Worm (Caenorhabditis elegans): Measurements from ENCODE around the gene col-170.

Gene col-170

ce11 chrX:6360658-6361057 is 29.1 kb downstream of the col-170 start, which contains the start of gene C03B1.14:
TSS of gene C03B1.14 (minus strand) at chrX:6360758.
- TF ChIP-seq elt-2 (tag; optimal IDR thresholded peaks at IDR 0.05) (no peak), pqm-1 (tag; optimal IDR thresholded peaks at IDR 0.05) (no peak), skn-1 (tag; optimal IDR thresholded peaks at IDR 0.05) (no peak), egl-27 (tag; optimal IDR thresholded peaks at IDR 0.05) (no peak), ceh-82 (tag; optimal IDR thresholded peaks at IDR 0.05) (no peak), R02D3.7 (tag; optimal IDR thresholded peaks at IDR 0.05) (no peak), nhr-28 (tag; optimal IDR thresholded peaks at IDR 0.05) (no peak), ceh-28 (tag; optimal IDR thresholded peaks at IDR 0.05) (no peak), tbx-2 (tag; optimal IDR thresholded peaks at IDR 0.05) (no peak), mml-1 (tag; optimal IDR thresholded peaks at IDR 0.05) (no peak), nhr-11 (tag; optimal IDR thresholded peaks at IDR 0.05) (no peak)

- TF ChIP-seq unc-62 (GFP tag; optimal IDR thresholded peaks at IDR 0.05), result no peak
- no peak for TF ChIP-seq mml-1 (tag; optimal IDR thresholded peaks at IDR 0.05)
- no peak for TF ChIP-seq tbx-2 (tag; optimal IDR thresholded peaks at IDR 0.05)
- no peak for TF ChIP-seq nhr-67 (tag; optimal IDR thresholded peaks at IDR 0.05)
- no peak for TF ChIP-seq zag-1 (tag; optimal IDR thresholded peaks at IDR 0.05)
- TF ChIP-seq pqm-1 (tag; optimal IDR thresholded peaks at IDR 0.05), result no peak
- TF ChIP-seq jun-1 (tag; optimal IDR thresholded peaks at IDR 0.05), result no peak
- TF ChIP-seq ceh-28 (tag; optimal IDR thresholded peaks at IDR 0.05), result no peak
- no peak for TF ChIP-seq nhr-43 (tag; optimal IDR thresholded peaks at IDR 0.05; ENCODE audit: poor library complexity, severe bottlenecking)
- TF ChIP-seq unc-39 (tag; optimal IDR thresholded peaks at IDR 0.05), result no peak
- no peak for TF ChIP-seq nhr-11 (tag; optimal IDR thresholded peaks at IDR 0.05)
- no peak for TF ChIP-seq nhr-23 (tag; optimal IDR thresholded peaks at IDR 0.05)
- no peak for TF ChIP-seq hmg-11 (tag; optimal IDR thresholded peaks at IDR 0.05)
Measured at ce11 chrX:6364196-6364595, 32.7 kb downstream of the col-170 start, which contains the start of gene C03B1.4. TSS of gene C03B1.4 (plus strand) at chrX:6364496.

ce11 chrX:6365715-6366114 is 34.2 kb downstream of the col-170 start, which contains the start of gene C03B1.3:
TSS of gene C03B1.3 (plus strand) at chrX:6366015.
- TF ChIP-seq elt-3 (tag; optimal IDR thresholded peaks at IDR 0.05) (no peak), fkh-2 (tag; optimal IDR thresholded peaks at IDR 0.05) (no peak), elt-2 (tag; optimal IDR thresholded peaks at IDR 0.05) (no peak), snpc-4 (tag; optimal IDR thresholded peaks at IDR 0.05) (no peak), nhr-23 (tag; optimal IDR thresholded peaks at IDR 0.05) (no peak), ceh-82 (tag; optimal IDR thresholded peaks at IDR 0.05) (no peak), fkh-10 (GFP tag; optimal IDR thresholded peaks at IDR 0.05) (no peak), nhr-76 (tag; optimal IDR thresholded peaks at IDR 0.05) (no peak)

ce11 chrX:6369717-6370116 is 38.2 kb downstream of the col-170 start, which contains the start of gene C03B1.2:
TSS of gene C03B1.2 (plus strand) at chrX:6370017.
- TF ChIP-seq R02D3.7 (tag; optimal IDR thresholded peaks at IDR 0.05) (no peak), unc-39 (tag; optimal IDR thresholded peaks at IDR 0.05) (no peak), lin-39 (tag; optimal IDR thresholded peaks at IDR 0.05) (no peak), nhr-43 (tag; optimal IDR thresholded peaks at IDR 0.05; ENCODE audit: poor library complexity, severe bottlenecking) (no peak), nhr-237 (tag; optimal IDR thresholded peaks at IDR 0.05) (no peak), pha-4 (tag; optimal IDR thresholded peaks at IDR 0.05) (no peak), daf-12 (tag; optimal IDR thresholded peaks at IDR 0.05) (no peak), nhr-11 (tag; optimal IDR thresholded peaks at IDR 0.05) (no peak), mml-1 (tag; optimal IDR thresholded peaks at IDR 0.05) (no peak), ceh-82 (tag; optimal IDR thresholded peaks at IDR 0.05) (no peak), zag-1 (tag; optimal IDR thresholded peaks at IDR 0.05) (no peak)

ce11 chrX:6371192-6372116 is 39.9 kb downstream of the col-170 start:
- TF ChIP-seq egl-27 (tag; optimal IDR thresholded peaks at IDR 0.05) (no peak), fkh-2 (tag; optimal IDR thresholded peaks at IDR 0.05) (no peak), R02D3.7 (tag; optimal IDR thresholded peaks at IDR 0.05) (no peak), daf-12 (tag; optimal IDR thresholded peaks at IDR 0.05) (no peak), ceh-82 (tag; optimal IDR thresholded peaks at IDR 0.05) (peak; percentile 33), tbx-2 (tag; optimal IDR thresholded peaks at IDR 0.05) (peak; percentile 54), unc-62 (GFP tag; optimal IDR thresholded peaks at IDR 0.05) (no peak), lin-39 (tag; optimal IDR thresholded peaks at IDR 0.05) (peak; percentile 68), nhr-23 (tag; optimal IDR thresholded peaks at IDR 0.05) (peak; percentile 36), ceh-16 (tag; optimal IDR thresholded peaks at IDR 0.05) (no peak), fos-1 (tag; optimal IDR thresholded peaks at IDR 0.05) (no peak), pha-4 (tag; optimal IDR thresholded peaks at IDR 0.05) (peak; percentile 49), skn-1 (tag; optimal IDR thresholded peaks at IDR 0.05) (peak; percentile 26), pqm-1 (tag; optimal IDR thresholded peaks at IDR 0.05) (peak; percentile 26), nhr-11 (tag; optimal IDR thresholded peaks at IDR 0.05) (no peak), ceh-28 (tag; optimal IDR thresholded peaks at IDR 0.05) (no peak), nhr-28 (tag; optimal IDR thresholded peaks at IDR 0.05) (peak; percentile 10), nhr-67 (tag; optimal IDR thresholded peaks at IDR 0.05) (no peak), jun-1 (tag; optimal IDR thresholded peaks at IDR 0.05) (peak; percentile 57), ama-1 (optimal IDR thresholded peaks at IDR 0.05) (no peak), unc-39 (tag; optimal IDR thresholded peaks at IDR 0.05) (no peak), elt-1 (tag; optimal IDR thresholded peaks at IDR 0.05) (no peak), hmg-11 (tag; optimal IDR thresholded peaks at IDR 0.05) (peak; percentile 93), ztf-4 (tag; optimal IDR thresholded peaks at IDR 0.05) (no peak), nfya-1 (tag; optimal IDR thresholded peaks at IDR 0.05; ENCODE audit: insufficient read depth) (peak; percentile 57), nhr-76 (tag; optimal IDR thresholded peaks at IDR 0.05) (no peak), nhr-25 (tag; optimal IDR thresholded peaks at IDR 0.05) (no peak), nhr-237 (tag; optimal IDR thresholded peaks at IDR 0.05) (no peak), elt-2 (tag; optimal IDR thresholded peaks at IDR 0.05) (peak; percentile 29), egl-5 (tag; optimal IDR thresholded peaks at IDR 0.05) (peak; percentile 54), sea-2 (GFP tag; optimal IDR thresholded peaks at IDR 0.05) (no peak)
